Worm (Caenorhabditis elegans) whole organism, L4/young adult: ENCODE results near the gene C01G5.4.

Source experiments
- W03F9.2 ChIP-seq: fragments of 150-350 bp; optimal IDR thresholded peaks from 2 replicates; lab custom pipeline; 2014; ENCODE audit warnings: missing biosample characterization, missing genetic modification characterization
- dao-5 ChIP-seq: sonication (generic microtip); optimal IDR thresholded peaks from 2 replicates; lab custom pipeline; 2016; ENCODE audit warnings: missing genotype, missing genetic modification characterization, moderate library complexity, missing compliant biosample characterization
- him-1 ChIP-seq: sonication (generic microtip); optimal IDR thresholded peaks from 2 replicates; lab custom pipeline; 2016; ENCODE audit warnings: missing genotype, missing genetic modification reagents, missing genetic modification characterization, missing compliant biosample characterization

DNA sequence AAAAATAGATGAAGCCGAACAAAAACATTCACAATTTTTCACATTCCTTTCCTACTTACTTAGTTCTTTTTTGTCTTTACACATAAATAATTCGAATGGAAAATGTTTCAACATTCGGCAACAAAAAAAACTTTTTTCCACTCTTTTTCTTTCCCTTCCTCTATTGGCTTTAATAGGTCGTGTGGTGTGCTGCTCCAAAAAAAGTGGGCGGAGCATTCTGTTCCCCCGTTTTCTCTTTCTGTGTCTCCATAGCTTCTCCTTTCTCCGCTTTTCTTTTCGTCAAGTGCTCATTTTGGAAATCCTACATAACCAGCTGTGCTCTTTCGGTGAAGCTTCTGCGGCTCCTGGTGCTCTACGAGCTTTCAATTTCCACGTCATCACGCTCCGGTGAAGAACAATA lies 9.9 kb downstream of the C01G5.4 start, which contains the start of gene C01G5.25:
- TF ChIP-seq him-1 (tag; lab: Kevin White, UChicago) (no peak), W03F9.2 (no peak), dao-5 (tag; lab: Kevin White, UChicago) (no peak)
